Worm (Caenorhabditis elegans) whole organism, L1 larva: ENCODE data around the gene K09A9.6.
A peak's percentile ranks its signal among the peaks of the same experiment; 100 is the strongest.

Experiments used
- ces-1 ChIP-seq: fragments of 150-350 bp; optimal IDR thresholded peaks from 2 replicates; lab custom pipeline; 2014; ENCODE audit warnings: missing biosample characterization, missing genetic modification reagents, missing genetic modification characterization
- dsc-1 ChIP-seq: sonication (generic microtip); optimal IDR thresholded peaks from 2 replicates; lab custom pipeline; 2016; ENCODE audit warnings: mild to moderate bottlenecking, missing genetic modification characterization, missing compliant biosample characterization
- nhr-11 ChIP-seq: fragments of 150-350 bp; optimal IDR thresholded peaks from 2 replicates; lab custom pipeline; 2014; ENCODE audit warnings: missing biosample characterization, missing genetic modification characterization
- nhr-28 ChIP-seq: fragments of 150-350 bp; optimal IDR thresholded peaks from 2 replicates; lab custom pipeline; 2014; ENCODE audit warnings: missing biosample characterization, missing genetic modification characterization
- nhr-77 ChIP-seq: fragments of 150-350 bp; optimal IDR thresholded peaks from 2 replicates; lab custom pipeline; 2014; ENCODE audit warnings: missing biosample characterization, missing genetic modification characterization
- pag-3 ChIP-seq: sonication (generic microtip); optimal IDR thresholded peaks from 2 replicates; lab custom pipeline; 2017; ENCODE audit warnings: missing genetic modification characterization, mild to moderate bottlenecking, missing compliant biosample characterization, antibody characterized with exemption, borderline replicate concordance; ENCODE audit not compliant: insufficient read depth
- pqm-1 ChIP-seq: sonication (generic microtip); optimal IDR thresholded peaks from 3 replicates; lab custom pipeline; 2017; ENCODE audit warnings: missing biosample characterization, missing genetic modification characterization
- sox-4 ChIP-seq: sonication (generic microtip); optimal IDR thresholded peaks from 2 replicates; lab custom pipeline; 2016; ENCODE audit warnings: missing genetic modification characterization, missing compliant biosample characterization
- sptf-1 ChIP-seq: fragments of 150-350 bp; optimal IDR thresholded peaks from 2 replicates; lab custom pipeline; 2014; ENCODE audit warnings: missing biosample characterization, missing genetic modification characterization
- unc-130 ChIP-seq: fragments of 150-350 bp; optimal IDR thresholded peaks from 2 replicates; lab custom pipeline; 2017; ENCODE audit warnings: missing biosample characterization, missing genetic modification characterization, inconsistent platforms
- xbp-1 ChIP-seq: sonication (generic microtip); optimal IDR thresholded peaks from 2 replicates; lab custom pipeline; 2016; ENCODE audit warnings: missing genetic modification characterization, missing compliant biosample characterization

DNA sequence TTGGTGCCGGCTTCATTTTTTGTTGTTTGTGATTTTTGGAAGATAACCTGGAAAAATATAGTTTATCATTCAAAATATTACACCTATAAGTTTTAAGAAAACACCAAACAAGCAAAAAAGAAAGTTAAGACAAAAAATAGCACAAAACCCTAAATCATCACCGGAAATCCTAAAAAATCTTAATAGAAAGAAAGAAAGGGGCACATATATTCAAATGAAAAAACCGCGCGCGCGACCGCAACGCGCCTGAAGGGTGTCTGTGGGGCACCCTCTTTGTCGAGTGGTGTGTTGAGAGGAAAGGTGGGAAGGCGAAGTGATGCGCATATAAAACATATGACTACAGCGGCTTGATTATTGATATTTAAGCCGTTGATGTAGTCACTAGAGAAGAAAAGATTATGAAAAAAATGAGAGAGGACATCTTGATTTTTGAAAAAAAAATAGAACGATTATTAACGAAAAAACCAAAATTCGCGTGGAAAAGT lies 36.7 kb downstream of the K09A9.6 start, which contains the start of gene K09E9.3:
- no peak for TF ChIP-seq xbp-1
- no peak for TF ChIP-seq sptf-1 (tag; lab: Kevin White, UChicago)
- TF ChIP-seq nhr-11 (tag; lab: Kevin White, UChicago) = no peak
- no peak for TF ChIP-seq pqm-1 (tag; lab: Kevin White, UChicago)
- no peak for TF ChIP-seq nhr-28 (tag; lab: Kevin White, UChicago)
- no peak for TF ChIP-seq ces-1 (GFP tag; lab: Kevin White, UChicago)
- TF ChIP-seq pag-3 (tag; lab: Kevin White, UChicago) = no peak
- no peak for TF ChIP-seq nhr-77 (tag; lab: Kevin White, UChicago)
- no peak for TF ChIP-seq unc-130 (tag; lab: Kevin White, UChicago)
- TF ChIP-seq dsc-1 (tag; lab: Kevin White, UChicago) = peak; percentile 28
- no peak for TF ChIP-seq sox-4 (tag; lab: Kevin White, UChicago)
